Fruit fly (Drosophila melanogaster): Measurements from ENCODE around the gene nkd.

nkd gene

DNA sequence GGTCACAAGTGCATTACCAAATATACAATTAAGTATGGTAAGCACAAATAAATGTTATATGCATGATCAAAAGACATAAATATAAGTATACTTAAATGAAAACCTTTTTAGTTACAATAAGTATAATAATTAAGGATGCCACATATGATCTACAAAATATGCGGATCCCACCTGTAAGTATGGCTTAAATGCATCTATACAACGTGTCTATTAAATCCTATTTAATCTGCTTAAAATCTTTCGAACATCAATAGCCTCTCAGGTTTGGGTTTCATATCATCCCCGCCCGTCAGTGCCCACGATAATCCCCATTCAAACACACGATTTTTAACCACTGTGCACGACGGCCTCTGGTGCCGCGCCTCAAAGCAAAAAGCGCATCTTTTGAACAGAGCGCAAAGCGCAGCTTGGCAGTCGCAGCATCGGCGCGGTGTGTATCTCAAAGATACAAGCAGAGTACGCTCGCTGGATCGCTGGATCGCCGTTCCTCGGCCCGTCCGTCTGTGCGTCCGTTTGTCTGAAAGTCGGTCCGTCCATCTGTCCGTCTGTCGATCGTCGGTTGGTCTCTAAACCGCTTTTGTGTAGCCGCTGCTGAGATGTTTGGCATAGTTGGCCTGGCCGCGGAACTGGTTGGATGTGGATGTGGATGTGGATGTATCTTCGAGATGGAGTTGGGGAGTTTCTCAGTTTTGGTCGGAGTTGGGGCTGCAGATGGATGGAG is 3.4 kb downstream of the nkd start (continued):
- peak; percentile 48 for TF ChIP-seq CG10979 (tag; optimal IDR thresholded peaks at IDR 0.05)
- no peak for TF ChIP-seq HLH54F (GFP tag; optimal IDR thresholded peaks at IDR 0.05)
- no peak for TF ChIP-seq NFAT (GFP tag; IDR thresholded peaks at IDR 0.05)
- TF ChIP-seq Hand (GFP tag; optimal IDR thresholded peaks at IDR 0.05), result no peak
- TF ChIP-seq ken (GFP tag; IDR thresholded peaks at IDR 0.05), result no peak
- peak; percentile 21 for TF ChIP-seq az2 (GFP tag; optimal IDR thresholded peaks at IDR 0.05)
- TF ChIP-seq CG16779 (GFP tag; IDR thresholded peaks at IDR 0.05), result 0 out of 2 replicates have a peak, but pooled peaks have one; percentile 8
- no peak for TF ChIP-seq pfk (GFP tag; optimal IDR thresholded peaks at IDR 0.05)
- peak; percentile 3 for TF ChIP-seq ewg (GFP tag; optimal IDR thresholded peaks at IDR 0.05)
- TF ChIP-seq org-1 (GFP tag; optimal IDR thresholded peaks at IDR 0.05), result no peak
- no peak for TF ChIP-seq kay (GFP tag; optimal IDR thresholded peaks at IDR 0.05)
- TF ChIP-seq CG1602 (GFP tag; optimal IDR thresholded peaks at IDR 0.05), result no peak
- TF ChIP-seq CG1647 (GFP tag; optimal IDR thresholded peaks at IDR 0.05), result no peak
- no peak for TF ChIP-seq zf30C (GFP tag; optimal IDR thresholded peaks at IDR 0.05)
- TF ChIP-seq CG12391 (tag; optimal IDR thresholded peaks at IDR 0.05), result peak; percentile 32
- TF ChIP-seq Tbp (GFP tag; optimal IDR thresholded peaks at IDR 0.05), result no peak
- peak; percentile 32 for TF ChIP-seq Hr3 (GFP tag; optimal IDR thresholded peaks at IDR 0.05)
- TF ChIP-seq fd102C (GFP tag; optimal IDR thresholded peaks at IDR 0.05), result no peak
- peak; percentile 53 for TF ChIP-seq CG2712 (tag; optimal IDR thresholded peaks at IDR 0.05)
- no peak for TF ChIP-seq CG34422 (GFP tag; IDR thresholded peaks at IDR 0.05)
- TF ChIP-seq CG13775 (GFP tag; optimal IDR thresholded peaks at IDR 0.05), result no peak
- TF ChIP-seq trh (GFP tag; optimal IDR thresholded peaks at IDR 0.05), result no peak
- no peak for TF ChIP-seq caup (GFP tag; optimal IDR thresholded peaks at IDR 0.05; ENCODE audit: severe bottlenecking)
- peak; percentile 41 for TF ChIP-seq nmo (GFP tag; optimal IDR thresholded peaks at IDR 0.05)
- TF ChIP-seq CG15696 (tag; optimal IDR thresholded peaks at IDR 0.05), result no peak
- peak; percentile 14 for TF ChIP-seq ATbp (GFP tag; optimal IDR thresholded peaks at IDR 0.05)
- TF ChIP-seq usp (GFP tag; optimal IDR thresholded peaks at IDR 0.05), result no peak
- no peak for TF ChIP-seq D19B (GFP tag; optimal IDR thresholded peaks at IDR 0.05)
- no peak for TF ChIP-seq NC2β (GFP tag; optimal IDR thresholded peaks at IDR 0.05)
- TF ChIP-seq CG13287 (GFP tag; IDR thresholded peaks at IDR 0.05; ENCODE audit: partially characterized antibody), result no peak
- peak; percentile 13 for TF ChIP-seq tio (GFP tag; optimal IDR thresholded peaks at IDR 0.05)
- TF ChIP-seq ase (GFP tag; IDR thresholded peaks at IDR 0.05), result no peak
- no peak for TF ChIP-seq tna (GFP tag; IDR thresholded peaks at IDR 0.05; ENCODE audit: partially characterized antibody)
- no peak for TF ChIP-seq HHEX (GFP tag; optimal IDR thresholded peaks at IDR 0.05)
- peak; percentile 6 for TF ChIP-seq salm (tag; optimal IDR thresholded peaks at IDR 0.05)
- no peak for TF ChIP-seq CG7745 (tag; optimal IDR thresholded peaks at IDR 0.05)
- peak; percentile 37 for TF ChIP-seq D19A (tag; optimal IDR thresholded peaks at IDR 0.05)
- TF ChIP-seq CG2875 (GFP tag; optimal IDR thresholded peaks at IDR 0.05), result peak; percentile 47
- TF ChIP-seq CG30431 (GFP tag; optimal IDR thresholded peaks at IDR 0.05), result no peak
- TF ChIP-seq Dip3 (GFP tag; optimal IDR thresholded peaks at IDR 0.05), result no peak
- TF ChIP-seq CG12299 (tag; optimal IDR thresholded peaks at IDR 0.05), result no peak
- TF ChIP-seq trem (tag; optimal IDR thresholded peaks at IDR 0.05), result no peak
- peak; percentile 57 for TF ChIP-seq Sox102F (GFP tag; optimal IDR thresholded peaks at IDR 0.05)
- no peak for TF ChIP-seq sc (optimal IDR thresholded peaks at IDR 0.05)
- TF ChIP-seq sc (GFP tag; optimal IDR thresholded peaks at IDR 0.05), result peak; percentile 26
- TF ChIP-seq CG8388 (GFP tag; optimal IDR thresholded peaks at IDR 0.05), result peak; percentile 2
- no peak for TF ChIP-seq CG4404 (GFP tag; IDR thresholded peaks at IDR 0.05)
- peak in 1 of 2 experiments; percentile 74 for TF ChIP-seq eve (GFP tag; optimal IDR thresholded peaks at IDR 0.05)
- no peak for TF ChIP-seq tin (GFP tag; optimal IDR thresholded peaks at IDR 0.05)
- TF ChIP-seq CG8281 (tag; optimal IDR thresholded peaks at IDR 0.05), result no peak
